Worm (Caenorhabditis elegans) whole organism, L4 larva: Measurements from ENCODE around the gene K08H2.4.
A peak's percentile ranks its signal among the peaks of the same experiment; 100 is the strongest.

Experiments used
- D1046.2 ChIP-seq: fragments of 200-800 bp; sonication (Bioruptor generic); IDR thresholded peaks from 2 replicates; pipeline ENCODE4 v1.3.6; 2022; ENCODE audit warnings: missing genetic modification characterization, missing compliant biosample characterization
- T26A8.4 ChIP-seq: fragments of 200-800 bp; sonication (Bioruptor generic); IDR thresholded peaks from 2 replicates; pipeline ENCODE4 v1.3.6; 2022; ENCODE audit warnings: missing genetic modification characterization, missing compliant biosample characterization
- Y48G9A.11 ChIP-seq: fragments of 200-800 bp; sonication (Bioruptor generic); IDR thresholded peaks from 2 replicates; pipeline ENCODE4 v1.3.6; 2022; ENCODE audit warnings: missing genetic modification reagents, missing genetic modification characterization, missing compliant biosample characterization
- ZK337.2 ChIP-seq: fragments of 200-800 bp; sonication (Bioruptor generic); IDR thresholded peaks from 2 replicates; pipeline ENCODE4 v1.3.6; 2022; ENCODE audit warnings: missing genetic modification reagents, missing genetic modification characterization, missing compliant biosample characterization
- ZK546.5 ChIP-seq, 2 experiments: sonication (generic microtip); optimal IDR thresholded peaks; 2 replicates each; lab custom pipeline; 2017; ENCODE audit warnings: missing biosample characterization in 2 of 2, missing genetic modification characterization in 2 of 2
- aha-1 ChIP-seq: fragments of 150-350 bp; peaks from one replicate; lab custom pipeline; 2014; ENCODE audit warnings: missing biosample characterization, missing genetic modification characterization
- aly-2 ChIP-seq: sonication (generic microtip); optimal IDR thresholded peaks from 2 replicates; lab custom pipeline; 2018; ENCODE audit warnings: missing biosample characterization, missing genetic modification characterization
- arid-1 ChIP-seq: fragments of 200-800 bp; sonication (Bioruptor generic); conservative IDR thresholded peaks from 2 replicates; pipeline ENCODE4 v1.3.6; 2022; ENCODE audit warnings: missing genetic modification reagents, missing genetic modification characterization, missing compliant biosample characterization
- ctbp-1 ChIP-seq: fragments of 200-800 bp; sonication (Bioruptor generic); IDR thresholded peaks from 2 replicates; pipeline ENCODE4 v1.3.6; 2022; ENCODE audit warnings: missing genetic modification reagents, missing genetic modification characterization, missing compliant biosample characterization
- daf-16 ChIP-seq, 3 experiments: sonication (generic microtip); optimal IDR thresholded peaks; 2 replicates each; lab custom pipeline; 2016 to 2017; ENCODE audit warnings: missing genetic modification characterization in 3 of 3, missing genetic modification reagents in 3 of 3, mild to moderate bottlenecking in 2 of 3, missing compliant biosample characterization in 2 of 3, missing biosample characterization in 1 of 3, moderate library complexity in 1 of 3
- daf-8 ChIP-seq: fragments of 200-800 bp; sonication (Bioruptor generic); IDR thresholded peaks from 2 replicates; pipeline ENCODE4 v1.3.6; 2022; ENCODE audit warnings: missing genetic modification characterization, missing compliant biosample characterization
- dmd-6 ChIP-seq: fragments of 200-800 bp; sonication (Bioruptor generic); IDR thresholded peaks from 2 replicates; pipeline ENCODE4 v1.3.6; 2022; ENCODE audit warnings: missing genetic modification reagents, missing genetic modification characterization, missing compliant biosample characterization
- dve-1 ChIP-seq: sonication (generic microtip); optimal IDR thresholded peaks from 2 replicates; lab custom pipeline; 2017; ENCODE audit warnings: antibody characterized with exemption, mild to moderate bottlenecking, missing genetic modification characterization, missing compliant biosample characterization; ENCODE audit not compliant: insufficient read depth
- egl-27 ChIP-seq: sonication (generic microtip); optimal IDR thresholded peaks from 3 replicates; lab custom pipeline; 2017; ENCODE audit warnings: missing biosample characterization, missing genetic modification reagents, missing genetic modification characterization
- hif-1 ChIP-seq, 2 experiments: sonication (generic microtip); optimal IDR thresholded peaks; 2 replicates each; lab custom pipeline; 2016 to 2017; ENCODE audit warnings: missing compliant biosample characterization in 2 of 2, missing genetic modification characterization in 2 of 2, missing genetic modification reagents in 2 of 2, missing genotype in 2 of 2, mild to moderate bottlenecking in 1 of 2
- hlh-11 ChIP-seq: fragments of 200-800 bp; sonication (Bioruptor generic); optimal IDR thresholded peaks from 2 replicates; lab custom pipeline; 2018; ENCODE audit warnings: mild to moderate bottlenecking, missing genetic modification characterization, missing compliant biosample characterization
- hlh-30 ChIP-seq: sonication (generic microtip); optimal IDR thresholded peaks from 2 replicates; lab custom pipeline; 2017; ENCODE audit warnings: antibody characterized with exemption, mild to moderate bottlenecking, missing genetic modification characterization, missing compliant biosample characterization; ENCODE audit not compliant: insufficient read depth
- hmg-1.1 ChIP-seq: fragments of 200-800 bp; sonication (Bioruptor generic); IDR thresholded peaks from 2 replicates; pipeline ENCODE4 v1.3.6; 2022; ENCODE audit warnings: missing genetic modification reagents, missing genetic modification characterization, missing compliant biosample characterization
- lim-7 ChIP-seq: fragments of 200-800 bp; sonication (Bioruptor generic); IDR thresholded peaks from 2 replicates; pipeline ENCODE4 v1.3.6; 2022; ENCODE audit warnings: missing genetic modification characterization, missing compliant biosample characterization
- lin-1 ChIP-seq: fragments of 200-800 bp; sonication (Bioruptor generic); IDR thresholded peaks from 2 replicates; pipeline ENCODE4 v1.3.6; 2022; ENCODE audit warnings: missing genetic modification reagents, missing genetic modification characterization, missing compliant biosample characterization
- lsy-2 ChIP-seq, 2 experiments: fragments of 150-350 bp in 1 of 2; sonication (generic microtip) in 1 of 2; optimal IDR thresholded peaks; 2 replicates each; lab custom pipeline; 2014 to 2017; ENCODE audit warnings: missing biosample characterization in 2 of 2, missing genetic modification characterization in 2 of 2
- mdl-1 ChIP-seq, 2 experiments: fragments of 150-350 bp in 1 of 2; sonication (generic microtip) in 1 of 2; optimal IDR thresholded peaks; 2 replicates each; lab custom pipeline; 2014 to 2017; ENCODE audit warnings: missing biosample characterization in 2 of 2, missing genetic modification characterization in 2 of 2
- mdt-29 ChIP-seq: fragments of 200-800 bp; sonication (Bioruptor generic); IDR thresholded peaks from 2 replicates; pipeline ENCODE4 v1.3.6; 2022; ENCODE audit warnings: missing genetic modification reagents, missing genetic modification characterization, missing compliant biosample characterization
- mep-1 ChIP-seq: fragments of 150-350 bp; sonication (generic microtip); optimal IDR thresholded peaks from 3 replicates; lab custom pipeline; 2014; ENCODE audit warnings: missing biosample characterization, missing genetic modification characterization
- mes-2 ChIP-seq: sonication (generic microtip); optimal IDR thresholded peaks from 2 replicates; lab custom pipeline; 2016; ENCODE audit warnings: missing genotype, mild to moderate bottlenecking, missing genetic modification characterization, missing compliant biosample characterization; ENCODE audit not compliant: poor library complexity, severe bottlenecking
- mxl-3 ChIP-seq: fragments of 200-800 bp; sonication (Bioruptor generic); optimal IDR thresholded peaks from 2 replicates; lab custom pipeline; 2018; ENCODE audit warnings: mild to moderate bottlenecking, missing genetic modification characterization, missing compliant biosample characterization
- nhr-10 ChIP-seq: fragments of 150-350 bp; optimal IDR thresholded peaks from 2 replicates; lab custom pipeline; 2014; ENCODE audit warnings: missing biosample characterization, missing genetic modification characterization
- nhr-102 ChIP-seq: sonication (generic microtip); optimal IDR thresholded peaks from 2 replicates; lab custom pipeline; 2016; ENCODE audit warnings: mild to moderate bottlenecking, missing genetic modification characterization, moderate library complexity, missing compliant biosample characterization
- nhr-11 ChIP-seq: fragments of 150-350 bp; optimal IDR thresholded peaks from 2 replicates; lab custom pipeline; 2014; ENCODE audit warnings: missing biosample characterization, missing genetic modification characterization
- nhr-237 ChIP-seq: sonication (generic microtip); optimal IDR thresholded peaks from 2 replicates; lab custom pipeline; 2017; ENCODE audit warnings: missing biosample characterization, missing genetic modification characterization
- nhr-28 ChIP-seq: fragments of 150-350 bp; optimal IDR thresholded peaks from 2 replicates; lab custom pipeline; 2014; ENCODE audit warnings: missing biosample characterization, missing genetic modification characterization
- nhr-48 ChIP-seq: sonication (generic microtip); optimal IDR thresholded peaks from 2 replicates; lab custom pipeline; 2016; ENCODE audit warnings: mild to moderate bottlenecking, missing genetic modification characterization, missing compliant biosample characterization
- nhr-6 ChIP-seq: fragments of 150-350 bp; optimal IDR thresholded peaks from 2 replicates; lab custom pipeline; 2014; ENCODE audit warnings: missing biosample characterization, missing genetic modification characterization
- nhr-77 ChIP-seq: fragments of 150-350 bp; optimal IDR thresholded peaks from 2 replicates; lab custom pipeline; 2014; ENCODE audit warnings: missing biosample characterization, missing genetic modification characterization
- pha-4 ChIP-seq, 2 experiments: fragments of 150-350 bp in 1 of 2; fragments of 200-800 bp in 1 of 2; sonication (Bioruptor generic) in 1 of 2; IDR thresholded peaks in 1 of 2; optimal IDR thresholded peaks in 1 of 2; 2 replicates each; pipeline versions ENCODE4 v1.3.6 to Lab custom; 2014 to 2022; ENCODE audit warnings: missing genetic modification characterization in 2 of 2, missing genetic modification reagents in 2 of 2, missing biosample characterization in 1 of 2, missing compliant biosample characterization in 1 of 2
- php-3 ChIP-seq: fragments of 200-800 bp; sonication (Bioruptor generic); IDR thresholded peaks from 2 replicates; pipeline ENCODE4 v1.3.6; 2022; ENCODE audit warnings: missing genetic modification reagents, missing genetic modification characterization, missing compliant biosample characterization
- rbr-2 ChIP-seq: sonication (generic microtip); optimal IDR thresholded peaks from 2 replicates; lab custom pipeline; 2016; ENCODE audit warnings: missing genotype, missing genetic modification characterization, missing compliant biosample characterization
- saeg-2 ChIP-seq: fragments of 200-800 bp; sonication (Bioruptor generic); IDR thresholded peaks from 2 replicates; pipeline ENCODE4 v1.3.6; 2022; ENCODE audit warnings: missing genetic modification reagents, missing genetic modification characterization, missing compliant biosample characterization
- skn-1 ChIP-seq: fragments of 150-350 bp; optimal IDR thresholded peaks from 2 replicates; lab custom pipeline; 2014; ENCODE audit warnings: missing biosample characterization, missing genetic modification characterization
- snpc-4 ChIP-seq: fragments of 150-350 bp; optimal IDR thresholded peaks from 2 replicates; lab custom pipeline; 2014; ENCODE audit warnings: missing biosample characterization, missing genetic modification characterization
- tag-97 ChIP-seq: fragments of 200-800 bp; sonication (Bioruptor generic); IDR thresholded peaks from 2 replicates; pipeline ENCODE4 v1.3.6; 2022; ENCODE audit warnings: missing genetic modification characterization, missing compliant biosample characterization
- tra-1 ChIP-seq: fragments of 200-800 bp; sonication (Bioruptor generic); IDR thresholded peaks from 2 replicates; pipeline ENCODE4 v1.3.6; 2022; ENCODE audit warnings: missing genetic modification reagents, missing genetic modification characterization, missing compliant biosample characterization
- unc-62 ChIP-seq, 3 experiments: fragments of 150-350 bp in 1 of 3; sonication (generic microtip); optimal IDR thresholded peaks in 2 of 3; peaks in 1 of 3; 1 replicate in 1 of 3; 2 replicates in 2 of 3; lab custom pipeline; 2014 to 2017; ENCODE audit warnings: missing biosample characterization in 3 of 3, missing genetic modification characterization in 3 of 3, missing genetic modification reagents in 3 of 3, missing genotype in 1 of 3
- ztf-11 ChIP-seq: fragments of 150-350 bp; optimal IDR thresholded peaks from 2 replicates; lab custom pipeline; 2014; ENCODE audit warnings: missing biosample characterization, missing genetic modification characterization
- ztf-7 ChIP-seq: fragments of 150-350 bp; optimal IDR thresholded peaks from 2 replicates; lab custom pipeline; 2014; ENCODE audit warnings: missing biosample characterization, missing genetic modification characterization

The K08H2.4 gene

DNA sequence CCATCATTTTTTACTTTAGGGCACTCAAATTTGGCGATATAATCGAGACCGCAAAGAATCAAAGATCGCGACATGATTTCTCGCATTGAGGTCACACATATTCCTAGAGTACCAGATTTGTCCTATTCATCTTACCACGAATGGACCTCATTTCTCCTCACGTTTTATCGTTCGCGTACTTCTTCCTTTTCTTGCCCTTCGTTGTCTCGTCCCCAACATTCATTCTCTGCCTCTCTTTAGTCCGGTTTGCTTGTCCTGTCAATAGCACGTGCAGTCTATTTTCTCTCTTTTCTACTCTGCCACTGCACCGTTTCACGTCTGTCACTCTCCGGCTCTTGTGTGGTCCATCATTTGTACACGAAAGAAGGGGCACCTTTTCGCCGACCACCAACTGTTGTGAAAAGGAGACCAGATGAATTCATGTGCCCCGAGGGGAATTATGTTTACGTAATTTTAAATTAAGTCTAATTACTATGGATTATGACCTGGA, 13.1 kb downstream of the K08H2.4 start:
- TF ChIP-seq hlh-30 (tag; lab: Kevin White, UChicago) (peak; percentile 93), nhr-28 (tag; lab: Kevin White, UChicago) (peak; percentile 74), ztf-7 (tag; lab: Kevin White, UChicago) (peak; percentile 35), pha-4 (GFP tag; IDR thresholded peaks at IDR 0.05; lab: Robert Waterston, UW) (no peak), pha-4 (tag; optimal IDR thresholded peaks at IDR 0.05; lab: Kevin White, UChicago) (peak; percentile 49), dve-1 (tag; lab: Kevin White, UChicago) (peak; percentile 35), T26A8.4 (peak; percentile 52), tag-97 (GFP tag; lab: Robert Waterston, UW) (no peak), mxl-3 (GFP tag; lab: Kevin White, UChicago) (peak; percentile 86), aha-1 (tag; lab: Kevin White, UChicago) (peak; percentile 50), daf-16 (GFP tag; optimal IDR thresholded peaks at IDR 0.05; lab: Kevin White, UChicago) (peak in 1 of 2 experiments; percentile 57), daf-16 (tag; optimal IDR thresholded peaks at IDR 0.05; lab: Kevin White, UChicago) (peak; percentile 77), lin-1 (GFP tag; lab: Robert Waterston, UW) (peak; percentile 70; the same call in 1 of the 2 replicates), nhr-77 (tag; lab: Kevin White, UChicago) (peak; percentile 55), ZK337.2 (GFP tag; lab: Robert Waterston, UW) (no peak), dmd-6 (peak; percentile 74), egl-27 (tag; lab: Kevin White, UChicago) (no peak), nhr-237 (tag; lab: Kevin White, UChicago) (no peak), nhr-6 (tag; lab: Kevin White, UChicago) (peak; percentile 61), arid-1 (GFP tag; lab: Robert Waterston, UW) (peak; percentile 44; the same call in 1 of the 2 replicates), rbr-2 (tag; lab: Kevin White, UChicago) (peak; percentile 55), saeg-2 (no peak), daf-8 (GFP tag; lab: Robert Waterston, UW) (no peak), hmg-1.1 (GFP tag; lab: Robert Waterston, UW) (peak; percentile 70), snpc-4 (tag; lab: Kevin White, UChicago) (no peak), D1046.2 (GFP tag; lab: Robert Waterston, UW) (no peak), mdl-1 (tag; optimal IDR thresholded peaks at IDR 0.05; lab: Kevin White, UChicago) (peak; percentile 85 to 99), mep-1 (tag; lab: Kevin White, UChicago) (peak; percentile 81), php-3 (GFP tag; lab: Robert Waterston, UW) (no peak), nhr-48 (tag; lab: Kevin White, UChicago) (peak; percentile 22), lsy-2 (tag; optimal IDR thresholded peaks at IDR 0.05; lab: Kevin White, UChicago) (peak; percentile 7 to 55), aly-2 (tag; lab: Kevin White, UChicago) (no peak), ctbp-1 (GFP tag; lab: Robert Waterston, UW) (0 out of 2 replicates have a peak, but pooled peaks have one; percentile 46), nhr-10 (peak; percentile 73), mes-2 (tag; lab: Kevin White, UChicago) (peak; percentile 68), lim-7 (GFP tag; lab: Robert Waterston, UW) (no peak), nhr-11 (tag; lab: Kevin White, UChicago) (peak; percentile 87), ZK546.5 (tag; optimal IDR thresholded peaks at IDR 0.05; lab: Kevin White, UChicago) (no peak), ztf-11 (tag; lab: Kevin White, UChicago) (no peak), tra-1 (0 out of 2 replicates have a peak, but pooled peaks have one; percentile 44), Y48G9A.11 (GFP tag; lab: Robert Waterston, UW) (no peak), mdt-29 (GFP tag; lab: Robert Waterston, UW) (no peak), nhr-102 (tag; lab: Kevin White, UChicago) (no peak), hif-1 (tag; optimal IDR thresholded peaks at IDR 0.05; lab: Kevin White, UChicago) (peak in 1 of 2 experiments; percentile 69), unc-62 (GFP tag; optimal IDR thresholded peaks at IDR 0.05 in 1 of 2; lab: Kevin White, UChicago) (peak in 1 of 2 experiments; percentile 99), unc-62 (tag; optimal IDR thresholded peaks at IDR 0.05; lab: Kevin White, UChicago) (no peak), hlh-11 (tag; lab: Kevin White, UChicago) (peak; percentile 86), skn-1 (tag; lab: Kevin White, UChicago) (no peak)
